Fruit fly (Drosophila melanogaster) whole organism, larva: ENCODE data around the gene sw.
"Not testable (repeated sequence)": the region's sequence is repeated elsewhere in the genome, so short reads cannot be mapped to it uniquely, and the experiment has no call there.

ENCODE experiments used
- noc ChIP-seq: fragments of 200-800 bp; sonication (Bioruptor generic); optimal IDR thresholded peaks from 3 replicates; lab custom pipeline; 2019; ENCODE audit warnings: missing biosample characterization, mild to moderate bottlenecking, missing genetic modification characterization, moderate library complexity

The sw gene

dm6 chrX:20237914-20238313 lies 1.7 kb upstream of the sw start:
- TF ChIP-seq noc (tag; lab: Kevin White, UChicago): no peak

- no peak for TF ChIP-seq noc (tag; lab: Kevin White, UChicago)
Measured at dm6 chrX:20231658-20232057, 4.5 kb downstream of the sw start.

dm6 chrX:20224920-20225319 lies 11.3 kb downstream of the sw start, which contains the start of gene Sdic4:
Gene Sdic4 (minus strand): TSS chrX:20225020.
- not testable (repeated sequence) for TF ChIP-seq noc (tag; lab: Kevin White, UChicago)

dm6 chrX:20217159-20217558 lies 19.0 kb downstream of the sw start, which contains the start of gene SdicC:
Gene SdicC (minus strand): TSS chrX:20217259.
- TF ChIP-seq noc (tag; lab: Kevin White, UChicago): not testable (repeated sequence)

dm6 chrX:20209503-20209902 lies 26.7 kb downstream of the sw start, which contains the start of gene SdicB:
Gene SdicB (minus strand): TSS chrX:20209603.
- TF ChIP-seq noc (tag; lab: Kevin White, UChicago): not testable (repeated sequence)

dm6 chrX:20201833-20202232 lies 34.3 kb downstream of the sw start, which contains the start of gene SdicA:
Gene SdicA (minus strand): TSS chrX:20201933.
- not testable (repeated sequence) for TF ChIP-seq noc (tag; lab: Kevin White, UChicago)

- TF ChIP-seq noc (tag; lab: Kevin White, UChicago): not testable (repeated sequence)
Measured at dm6 chrX:20194127-20194526, 42.1 kb downstream of the sw start, which contains the start of gene Sdic3. Gene Sdic3 (minus strand): TSS chrX:20194227.

dm6 chrX:20186387-20186786 lies 49.8 kb downstream of the sw start, which contains the start of gene Sdic2:
Gene Sdic2 (minus strand): TSS chrX:20186487.
- not testable (repeated sequence) for TF ChIP-seq noc (tag; lab: Kevin White, UChicago)

dm6 chrX:20178538-20178937 lies 57.6 kb downstream of the sw start, which contains the start of gene Sdic1:
Gene Sdic1 (minus strand): TSS chrX:20178638.
- not testable (repeated sequence) for TF ChIP-seq noc (tag; lab: Kevin White, UChicago)
